Fruit fly (Drosophila melanogaster) whole organism, embryonic: Measurements from ENCODE around the gene Tre1.

ENCODE experiments used
- Abd-B ChIP-seq: fragments of 200-800 bp; sonication (Bioruptor generic); optimal IDR thresholded peaks from 2 replicates; lab custom pipeline; 2018; ENCODE audit warnings: missing biosample characterization, mild to moderate bottlenecking, missing genetic modification characterization, moderate library complexity
- Ada2b ChIP-seq: fragments of 200-800 bp; sonication (Bioruptor generic); IDR thresholded peaks from 2 replicates; pipeline ENCODE4 v1.3.6; 2022; ENCODE audit warnings: missing biosample characterization, missing genetic modification characterization
- Aef1 ChIP-seq: fragments of 200-800 bp; sonication (Bioruptor generic); IDR thresholded peaks from 3 replicates; pipeline ENCODE4 v1.3.6; 2022; ENCODE audit warnings: missing biosample characterization, missing genetic modification characterization
- CG10267 ChIP-seq: fragments of 200-800 bp; sonication (Bioruptor generic); optimal IDR thresholded peaks from 2 replicates; lab custom pipeline; 2018; ENCODE audit warnings: missing biosample characterization, mild to moderate bottlenecking, missing genetic modification characterization, moderate library complexity
- CG10565 ChIP-seq: fragments of 200-800 bp; sonication (Bioruptor generic); optimal IDR thresholded peaks from 3 replicates; lab custom pipeline; 2016; ENCODE audit warnings: missing biosample characterization, mild to moderate bottlenecking, missing genetic modification characterization
- CG10654 ChIP-seq: fragments of 200-800 bp; sonication (Bioruptor generic); optimal IDR thresholded peaks from 2 replicates; lab custom pipeline; 2016; ENCODE audit warnings: missing biosample characterization, missing genetic modification characterization
- CG11093 ChIP-seq: fragments of 200-800 bp; sonication (Bioruptor generic); IDR thresholded peaks from 3 replicates; pipeline ENCODE4 v1.3.6; 2022; ENCODE audit warnings: missing biosample characterization, missing genetic modification characterization
- CG11696 ChIP-seq: fragments of 200-800 bp; sonication (Bioruptor generic); IDR thresholded peaks from 2 replicates; pipeline ENCODE4 v1.3.6; 2022; ENCODE audit warnings: missing biosample characterization, missing genetic modification characterization
- CG1233 ChIP-seq: fragments of 200-800 bp; sonication (Bioruptor generic); optimal IDR thresholded peaks from 4 replicates; lab custom pipeline; 2018; ENCODE audit warnings: missing biosample characterization, mild to moderate bottlenecking, missing genetic modification characterization
- CG13287 ChIP-seq: fragments of 200-800 bp; sonication (Bioruptor generic); IDR thresholded peaks from 2 replicates; pipeline ENCODE4 v1.3.6; 2022; ENCODE audit warnings: missing biosample characterization, missing genetic modification characterization; ENCODE audit not compliant: partially characterized antibody
- CG14050 ChIP-seq: fragments of 200-800 bp; sonication (Bioruptor generic); IDR thresholded peaks from 3 replicates; pipeline ENCODE4 v1.3.6; 2022; ENCODE audit warnings: missing biosample characterization, missing genetic modification characterization
- CG17186 ChIP-seq: fragments of 200-800 bp; sonication (Bioruptor generic); optimal IDR thresholded peaks from 3 replicates; lab custom pipeline; 2017; ENCODE audit warnings: missing biosample characterization, missing genetic modification reagents, missing genetic modification characterization
- CG18262 ChIP-seq: fragments of 200-800 bp; optimal IDR thresholded peaks from 3 replicates; lab custom pipeline; 2019; ENCODE audit warnings: missing biosample characterization, mild to moderate bottlenecking, missing genetic modification characterization, moderate library complexity
- CG18619 ChIP-seq: fragments of 200-800 bp; sonication (Bioruptor generic); optimal IDR thresholded peaks from 3 replicates; lab custom pipeline; 2017; ENCODE audit warnings: missing biosample characterization, mild to moderate bottlenecking, missing genetic modification characterization
- CG30403 ChIP-seq: fragments of 200-800 bp; sonication (Bioruptor generic); optimal IDR thresholded peaks from 3 replicates; lab custom pipeline; 2016; ENCODE audit warnings: missing biosample characterization, missing genetic modification characterization
- CG31224 ChIP-seq: fragments of 200-800 bp; sonication (Bioruptor generic); IDR thresholded peaks from 2 replicates; pipeline ENCODE4 v1.3.6; 2022; ENCODE audit warnings: missing biosample characterization, missing genetic modification characterization
- CG31365 ChIP-seq: fragments of 200-800 bp; sonication (Bioruptor generic); optimal IDR thresholded peaks from 2 replicates; lab custom pipeline; 2018; ENCODE audit warnings: missing biosample characterization, mild to moderate bottlenecking, missing genetic modification characterization
- CG3407 ChIP-seq: fragments of 200-800 bp; sonication (Bioruptor generic); optimal IDR thresholded peaks from 2 replicates; lab custom pipeline; 2018; ENCODE audit warnings: missing biosample characterization, mild to moderate bottlenecking, missing genetic modification characterization
- CG3995 ChIP-seq: fragments of 200-800 bp; sonication (Bioruptor generic); optimal IDR thresholded peaks from 3 replicates; lab custom pipeline; 2016; ENCODE audit warnings: missing biosample characterization, missing genetic modification characterization
- CG4282 ChIP-seq: fragments of 200-800 bp; sonication (Bioruptor generic); optimal IDR thresholded peaks from 2 replicates; lab custom pipeline; 2016; ENCODE audit warnings: missing biosample characterization, missing genetic modification characterization
- CG5180 ChIP-seq: fragments of 200-800 bp; sonication (Bioruptor generic); optimal IDR thresholded peaks from 3 replicates; lab custom pipeline; 2017; ENCODE audit warnings: missing biosample characterization, missing genetic modification characterization, mild to moderate bottlenecking, moderate library complexity, missing genetic modification reagents
- CG6689 ChIP-seq: fragments of 200-800 bp; sonication (Bioruptor generic); IDR thresholded peaks from 2 replicates; pipeline ENCODE4 v1.3.6; 2022; ENCODE audit warnings: missing biosample characterization, missing genetic modification characterization
- CG6854 ChIP-seq: fragments of 200-800 bp; sonication (Bioruptor generic); optimal IDR thresholded peaks from 3 replicates; lab custom pipeline; 2017; ENCODE audit warnings: missing biosample characterization, mild to moderate bottlenecking, missing genetic modification characterization
- CG7839 ChIP-seq: fragments of 200-800 bp; sonication (Bioruptor generic); optimal IDR thresholded peaks from 3 replicates; lab custom pipeline; 2018; ENCODE audit warnings: missing biosample characterization, mild to moderate bottlenecking, missing genetic modification characterization, moderate library complexity
- CG9437 ChIP-seq: fragments of 200-800 bp; sonication (Bioruptor generic); optimal IDR thresholded peaks from 2 replicates; lab custom pipeline; 2018; ENCODE audit warnings: missing biosample characterization, mild to moderate bottlenecking, missing genetic modification characterization
- CG9727 ChIP-seq: fragments of 200-800 bp; sonication (Bioruptor generic); optimal IDR thresholded peaks from 3 replicates; lab custom pipeline; 2017; ENCODE audit warnings: missing biosample characterization, mild to moderate bottlenecking, missing genetic modification characterization
- CG9817 ChIP-seq: fragments of 200-800 bp; sonication (Bioruptor generic); optimal IDR thresholded peaks from 2 replicates; lab custom pipeline; 2018; ENCODE audit warnings: missing biosample characterization, mild to moderate bottlenecking, missing genetic modification characterization, moderate library complexity
- H15 ChIP-seq: fragments of 200-800 bp; sonication (Bioruptor generic); IDR thresholded peaks from 3 replicates; pipeline ENCODE4 v1.3.6; 2022; ENCODE audit warnings: missing biosample characterization, missing genetic modification characterization
- HHEX ChIP-seq: fragments of 200-800 bp; sonication (Bioruptor generic); optimal IDR thresholded peaks from 3 replicates; lab custom pipeline; 2017; ENCODE audit warnings: missing biosample characterization, mild to moderate bottlenecking, missing genetic modification characterization, missing genetic modification reagents
- Hr39 ChIP-seq: fragments of >200 bp; optimal IDR thresholded peaks from 2 replicates; lab custom pipeline; 2017
- Neu2 ChIP-seq: fragments of 200-800 bp; sonication (Bioruptor generic); optimal IDR thresholded peaks from 3 replicates; lab custom pipeline; 2016; ENCODE audit warnings: missing biosample characterization, missing genetic modification characterization, borderline replicate concordance
- TFAM ChIP-seq: fragments of 200-800 bp; sonication (Bioruptor generic); optimal IDR thresholded peaks from 2 replicates; lab custom pipeline; 2017; ENCODE audit warnings: missing biosample characterization, missing genetic modification characterization, inconsistent platforms
- Xbp1 ChIP-seq: fragments of 200-800 bp; sonication (Bioruptor generic); optimal IDR thresholded peaks from 3 replicates; lab custom pipeline; 2016; ENCODE audit warnings: missing biosample characterization, mild to moderate bottlenecking, missing genetic modification characterization
- br ChIP-seq: fragments of >200 bp; optimal IDR thresholded peaks from 2 replicates; lab custom pipeline; 2017
- ems ChIP-seq: fragments of 200-800 bp; sonication (Bioruptor generic); optimal IDR thresholded peaks from 3 replicates; lab custom pipeline; 2016; ENCODE audit warnings: missing biosample characterization, missing genetic modification characterization
- fd102C ChIP-seq: fragments of 200-800 bp; sonication (Bioruptor generic); optimal IDR thresholded peaks from 2 replicates; lab custom pipeline; 2018; ENCODE audit warnings: missing biosample characterization, mild to moderate bottlenecking, missing genetic modification characterization, moderate library complexity
- fd3F ChIP-seq: fragments of 200-800 bp; sonication (Bioruptor generic); optimal IDR thresholded peaks from 2 replicates; lab custom pipeline; 2018; ENCODE audit warnings: missing biosample characterization, mild to moderate bottlenecking, missing genetic modification characterization, moderate library complexity
- ftz-f1 ChIP-seq: fragments of 200-800 bp; sonication (Bioruptor generic); optimal IDR thresholded peaks from 2 replicates; lab custom pipeline; 2016; ENCODE audit warnings: missing biosample characterization, missing genetic modification characterization
- gcm ChIP-seq: fragments of 200-800 bp; sonication (Bioruptor generic); optimal IDR thresholded peaks from 2 replicates; lab custom pipeline; 2019; ENCODE audit warnings: missing biosample characterization, mild to moderate bottlenecking, missing genetic modification characterization, moderate library complexity
- h ChIP-seq: fragments of >200 bp; optimal IDR thresholded peaks from 2 replicates; lab custom pipeline; 2017
- hb ChIP-seq: fragments of 200-800 bp; sonication (Bioruptor generic); IDR thresholded peaks from 3 replicates; pipeline ENCODE4 v1.3.6; 2022; ENCODE audit warnings: missing biosample characterization, missing genetic modification characterization; ENCODE audit not compliant: partially characterized antibody
- maf-S ChIP-seq: fragments of 200-800 bp; sonication (Bioruptor generic); optimal IDR thresholded peaks from 2 replicates; lab custom pipeline; 2016; ENCODE audit warnings: missing biosample characterization, missing genetic modification characterization
- otp ChIP-seq: fragments of 200-800 bp; sonication (Bioruptor generic); IDR thresholded peaks from 3 replicates; pipeline ENCODE4, ENCODE4 v1.3.6; 2022; ENCODE audit warnings: missing biosample characterization, missing genetic modification characterization
- peb ChIP-seq: fragments of 200-800 bp; sonication (Bioruptor generic); IDR thresholded peaks from 2 replicates; pipeline ENCODE4 v1.3.6; 2022; ENCODE audit warnings: missing biosample characterization, missing genetic modification characterization
- sc ChIP-seq, 3 experiments: fragments of >200 bp in 2 of 3; fragments of 200-800 bp in 1 of 3; sonication (Bioruptor generic) in 1 of 3; optimal IDR thresholded peaks; 2 replicates in 2 of 3; 3 replicates in 1 of 3; lab custom pipeline; 2017; ENCODE audit warnings: mild to moderate bottlenecking in 1 of 3, missing biosample characterization in 1 of 3, missing genetic modification characterization in 1 of 3, missing genetic modification reagents in 1 of 3
- slbo ChIP-seq: fragments of 200-800 bp; sonication (Bioruptor generic); IDR thresholded peaks from 2 replicates; pipeline ENCODE4 v1.3.6; 2022; ENCODE audit warnings: missing biosample characterization, missing genetic modification characterization
- tap ChIP-seq: fragments of 200-800 bp; optimal IDR thresholded peaks from 3 replicates; lab custom pipeline; 2019; ENCODE audit warnings: missing biosample characterization, mild to moderate bottlenecking, missing genetic modification characterization, moderate library complexity
- unc-4 ChIP-seq: fragments of 200-800 bp; sonication (Bioruptor generic); IDR thresholded peaks from 2 replicates; pipeline ENCODE4 v1.3.6; 2022; ENCODE audit warnings: missing biosample characterization, missing genetic modification characterization; ENCODE audit not compliant: partially characterized antibody
- vfl ChIP-seq: fragments of 200-800 bp; sonication (Bioruptor generic); optimal IDR thresholded peaks from 2 replicates; lab custom pipeline; 2016; ENCODE audit warnings: missing biosample characterization, missing genetic modification characterization
- z ChIP-seq: fragments of 200-800 bp; sonication (Bioruptor generic); IDR thresholded peaks from 3 replicates; pipeline ENCODE4 v1.3.6; 2022; ENCODE audit warnings: missing biosample characterization, missing genetic modification characterization

The Tre1 gene

dm6 chrX:5679079-5679932, 471 bp downstream of the Tre1 start (continued):
- peak; percentile 73 for TF ChIP-seq CG18262
- TF ChIP-seq CG10267 (tag; lab: Kevin White, UChicago): peak; percentile 51
- 0 out of 3 replicates have a peak, but pooled peaks have one; percentile 52 for TF ChIP-seq CG11093
- no peak for TF ChIP-seq CG31224 (GFP tag; lab: Robert Waterston, UW)
- TF ChIP-seq slbo (GFP tag; lab: Robert Waterston, UW): no peak
- no peak for TF ChIP-seq h (lab: Kevin White, UChicago)
- TF ChIP-seq CG6854 (GFP tag; lab: Kevin White, UChicago): no peak
- TF ChIP-seq CG17186: no peak
- TF ChIP-seq unc-4 (GFP tag; lab: Robert Waterston, UW): no peak
- TF ChIP-seq maf-S (GFP tag; lab: Kevin White, UChicago): no peak
- no peak for TF ChIP-seq ems
- no peak for TF ChIP-seq Aef1
- TF ChIP-seq CG30403 (GFP tag; lab: Kevin White, UChicago): peak; percentile 55
- no peak for TF ChIP-seq CG5180 (GFP tag; lab: Kevin White, UChicago)
- TF ChIP-seq Xbp1 (GFP tag; lab: Kevin White, UChicago): peak; percentile 44
- no peak for TF ChIP-seq Ada2b
- TF ChIP-seq CG1233: peak; percentile 10
- TF ChIP-seq CG7839 (tag; lab: Kevin White, UChicago): no peak
- no peak for TF ChIP-seq CG9817 (tag; lab: Kevin White, UChicago)
- no peak for TF ChIP-seq ftz-f1 (GFP tag; lab: Kevin White, UChicago)
- TF ChIP-seq Neu2: no peak
- no peak for TF ChIP-seq fd102C
- no peak for TF ChIP-seq peb (GFP tag; lab: Robert Waterston, UW)
- peak; percentile 68 for TF ChIP-seq CG9727 (GFP tag; lab: Kevin White, UChicago)
- no peak for TF ChIP-seq CG4282 (GFP tag; lab: Kevin White, UChicago)
- TF ChIP-seq CG14050 (GFP tag; lab: Robert Waterston, UW): no peak
- no peak for TF ChIP-seq CG11696 (GFP tag; lab: Robert Waterston, UW)
- no peak for TF ChIP-seq CG31365
- TF ChIP-seq CG10654 (GFP tag; lab: Kevin White, UChicago): peak; percentile 33
- TF ChIP-seq Hr39: no peak
- TF ChIP-seq CG3995 (GFP tag; lab: Kevin White, UChicago): no peak
- TF ChIP-seq sc (optimal IDR thresholded peaks at IDR 0.05; lab: Kevin White, UChicago): no peak
- peak; percentile 40 for TF ChIP-seq sc (GFP tag; optimal IDR thresholded peaks at IDR 0.05; lab: Kevin White, UChicago)
- no peak for TF ChIP-seq tap (tag; lab: Kevin White, UChicago)
- TF ChIP-seq CG9437 (GFP tag; lab: Kevin White, UChicago): peak; percentile 35
- TF ChIP-seq otp: no peak
- peak; percentile 48; the same call in 1 of the 2 replicates for TF ChIP-seq CG6689 (GFP tag; lab: Robert Waterston, UW)
- TF ChIP-seq hb (GFP tag; lab: Robert Waterston, UW): no peak
- no peak for TF ChIP-seq z (GFP tag; lab: Robert Waterston, UW)
- TF ChIP-seq CG10565 (GFP tag; lab: Kevin White, UChicago): no peak
- no peak for TF ChIP-seq br
- TF ChIP-seq gcm (GFP tag; lab: Kevin White, UChicago): peak; percentile 3
- peak; percentile 46 for TF ChIP-seq CG3407 (GFP tag; lab: Kevin White, UChicago)
- no peak for TF ChIP-seq CG18619
- no peak for TF ChIP-seq fd3F (GFP tag; lab: Kevin White, UChicago)
- peak; percentile 29 for TF ChIP-seq Abd-B
- no peak for TF ChIP-seq CG13287 (GFP tag; lab: Robert Waterston, UW)
- no peak for TF ChIP-seq TFAM
- no peak for TF ChIP-seq vfl (GFP tag; lab: Kevin White, UChicago)
- TF ChIP-seq H15 (GFP tag; lab: Robert Waterston, UW): no peak
- TF ChIP-seq HHEX: no peak
